Worm (Caenorhabditis elegans): ENCODE measurements around the gene svh-2.

DNA sequence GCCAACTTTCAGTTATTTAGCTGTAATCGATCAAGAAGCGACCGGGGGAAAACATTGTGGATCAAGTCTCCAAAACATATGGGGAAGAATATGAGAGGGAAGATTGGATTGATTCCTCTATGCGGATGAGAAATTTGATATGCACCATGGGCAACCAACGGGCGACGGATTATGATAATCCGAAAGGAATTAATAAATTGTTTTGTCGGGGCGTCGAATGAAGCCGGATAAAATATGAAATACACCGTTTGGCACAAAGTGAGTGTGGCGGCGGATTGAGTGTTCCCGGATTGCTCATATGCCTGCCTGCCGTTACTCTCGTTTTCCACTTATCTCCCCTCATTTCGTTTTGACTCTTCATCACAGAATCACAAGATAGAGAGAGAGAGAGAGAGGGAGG, 56.2 kb downstream of the svh-2 start:
- TF ChIP-seq snu-23 (GFP tag; optimal IDR thresholded peaks at IDR 0.05), result no peak
- TF ChIP-seq elt-3 (tag; optimal IDR thresholded peaks at IDR 0.05), result no peak
- TF ChIP-seq lsy-2 (tag; optimal IDR thresholded peaks at IDR 0.05), result no peak
- TF ChIP-seq fkh-10 (GFP tag; optimal IDR thresholded peaks at IDR 0.05), result no peak
